Fruit fly (Drosophila melanogaster): ENCODE results near the gene CG9328.

DNA sequence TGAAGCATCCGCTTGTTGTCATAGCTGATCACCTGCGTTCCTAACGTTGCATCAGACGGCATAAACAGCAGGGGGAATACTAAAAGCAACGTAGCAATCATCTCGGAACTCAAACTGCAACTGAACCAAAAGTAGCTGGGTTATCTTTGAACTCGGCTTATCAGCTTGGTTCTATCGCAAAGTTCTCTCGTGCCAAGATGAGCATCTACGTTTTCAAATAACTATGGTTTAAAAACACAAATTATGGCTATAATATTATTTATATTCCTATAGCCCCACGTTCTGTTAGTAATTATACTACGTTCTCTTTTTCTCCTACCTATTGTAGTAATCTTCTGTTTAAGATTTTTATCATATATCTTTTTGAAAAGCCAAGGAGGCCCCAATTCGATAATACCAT lies 60.3 kb downstream of the CG9328 start, which contains the start of gene CG14400:
- TF ChIP-seq CG13204 (GFP tag; optimal IDR thresholded peaks at IDR 0.05) (no peak), gl (tag; optimal IDR thresholded peaks at IDR 0.05) (no peak), fd96Ca (GFP tag; IDR thresholded peaks at IDR 0.05) (no peak), CG10348 (GFP tag; IDR thresholded peaks at IDR 0.05) (no peak), Pif1A (GFP tag; optimal IDR thresholded peaks at IDR 0.05) (no peak), Ets98B (GFP tag; IDR thresholded peaks at IDR 0.05) (no peak), CG15710 (tag; optimal IDR thresholded peaks at IDR 0.05) (no peak), CG8159 (tag; optimal IDR thresholded peaks at IDR 0.05) (no peak), EcR (GFP tag; optimal IDR thresholded peaks at IDR 0.05) (no peak), CG12605 (GFP tag; IDR thresholded peaks at IDR 0.05) (no peak), CG32121 (GFP tag; IDR thresholded peaks at IDR 0.05) (no peak), CG8301 (tag; optimal IDR thresholded peaks at IDR 0.05) (no peak), Snoo (tag; optimal IDR thresholded peaks at IDR 0.05) (no peak)

Measured in whole organism, pupa.